Worm (Caenorhabditis elegans) whole organism, L2 larva: ENCODE results near the gene bcl-11.

ENCODE experiments used
- aly-2 ChIP-seq: fragments of 150-350 bp; optimal IDR thresholded peaks from 2 replicates; lab custom pipeline; 2014; ENCODE audit warnings: missing biosample characterization, missing genetic modification characterization
- elt-3 ChIP-seq: sonication (generic microtip); optimal IDR thresholded peaks from 2 replicates; lab custom pipeline; 2017; ENCODE audit warnings: missing biosample characterization, missing genetic modification characterization
- lin-39 ChIP-seq: fragments of 150-350 bp; optimal IDR thresholded peaks from 2 replicates; lab custom pipeline; 2014; ENCODE audit warnings: missing biosample characterization, missing genetic modification reagents, missing genetic modification characterization
- nhr-21 ChIP-seq: fragments of 150-350 bp; optimal IDR thresholded peaks from 2 replicates; lab custom pipeline; 2014; ENCODE audit warnings: missing biosample characterization, missing genetic modification characterization
- nhr-77 ChIP-seq: fragments of 150-350 bp; optimal IDR thresholded peaks from 2 replicates; lab custom pipeline; 2014; ENCODE audit warnings: missing biosample characterization, missing genetic modification characterization
- skn-1 ChIP-seq: sonication (generic microtip); optimal IDR thresholded peaks from 2 replicates; lab custom pipeline; 2017; ENCODE audit warnings: missing biosample characterization, missing genetic modification characterization

ce11 chrV:6353182-6353780 is 2.5 kb upstream of the bcl-11 start:
- TF ChIP-seq elt-3 (tag; lab: Kevin White, UChicago) (no peak), lin-39 (tag; lab: Kevin White, UChicago) (no peak), nhr-77 (tag; lab: Kevin White, UChicago) (no peak), aly-2 (tag; lab: Kevin White, UChicago) (no peak), skn-1 (tag; lab: Kevin White, UChicago) (no peak), nhr-21 (tag; lab: Kevin White, UChicago) (no peak)
